Worm (Caenorhabditis elegans): ENCODE results near the gene Y62H9A.10.

Gene Y62H9A.10

DNA sequence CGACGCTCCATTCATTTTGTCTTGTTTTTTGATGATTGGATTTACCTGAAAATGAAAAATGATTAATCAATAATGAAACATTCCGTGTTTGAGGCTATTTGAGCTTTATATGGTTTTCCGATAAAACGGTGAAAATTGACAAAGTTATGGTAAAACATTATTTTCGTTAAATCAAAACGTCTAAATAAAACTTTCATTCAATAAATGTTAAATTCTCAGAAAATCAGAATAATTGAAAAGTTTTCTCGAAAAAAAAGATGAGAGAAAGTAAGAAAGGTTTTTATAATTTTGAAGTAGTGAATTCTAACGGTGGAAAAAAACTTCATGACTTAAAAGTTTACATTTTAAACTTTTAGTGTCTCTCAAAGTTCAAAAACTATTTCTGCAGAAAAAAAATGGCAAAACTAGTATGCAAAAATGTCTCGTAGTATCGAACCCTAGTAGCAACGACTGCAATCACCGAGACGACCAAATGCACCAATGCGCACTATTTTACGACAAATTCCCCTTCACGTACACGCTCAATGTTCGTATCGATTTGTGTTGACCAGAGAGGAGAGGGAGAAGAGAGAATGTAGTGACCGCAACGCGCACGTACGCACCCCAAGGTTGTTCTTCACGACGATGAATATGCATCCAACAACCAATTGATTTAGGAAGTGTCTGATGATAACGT, 44.4 kb upstream of the Y62H9A.10 start, which contains the start of gene nfya-1 (continued):
- TF ChIP-seq tbx-2 (tag; optimal IDR thresholded peaks at IDR 0.05) = peak; percentile 9
- TF ChIP-seq lsy-2 (tag; optimal IDR thresholded peaks at IDR 0.05) = peak; percentile 33 to 68
- TF ChIP-seq Y116A8C.19 (tag; optimal IDR thresholded peaks at IDR 0.05; ENCODE audit: borderline replicate concordance) = no peak
- peak; percentile 5 for TF ChIP-seq ceh-8 (GFP tag; optimal IDR thresholded peaks at IDR 0.05)
- TF ChIP-seq elt-2 (tag; optimal IDR thresholded peaks at IDR 0.05) = no peak
- TF ChIP-seq snu-23 (GFP tag; optimal IDR thresholded peaks at IDR 0.05) = peak; percentile 73
- peak; percentile 75 for TF ChIP-seq lin-14 (GFP tag; optimal IDR thresholded peaks at IDR 0.05)
- TF ChIP-seq skn-1 (tag; optimal IDR thresholded peaks at IDR 0.05) = no peak
- TF ChIP-seq nhr-77 (tag; optimal IDR thresholded peaks at IDR 0.05) = peak; percentile 2
- no peak for TF ChIP-seq grh-1 (GFP tag; IDR thresholded peaks at IDR 0.05)
- TF ChIP-seq lin-13 (GFP tag; optimal IDR thresholded peaks at IDR 0.05) = no peak
- TF ChIP-seq mdl-1 (tag; optimal IDR thresholded peaks at IDR 0.05) = peak in 1 of 2 experiments; percentile 35
- TF ChIP-seq swsn-7 (tag; optimal IDR thresholded peaks at IDR 0.05) = peak; percentile 43
- peak; percentile 73 for TF ChIP-seq blmp-1 (tag; optimal IDR thresholded peaks at IDR 0.05)
- TF ChIP-seq lin-35 (GFP tag; optimal IDR thresholded peaks at IDR 0.05) = peak; percentile 45 to 77
- TF ChIP-seq C16A3.4 (tag; optimal IDR thresholded peaks at IDR 0.05) = peak; percentile 47
- TF ChIP-seq nhr-85 (tag) = no peak

ce11 chrX:11941951-11942350, 39.4 kb upstream of the Y62H9A.10 start, which contains the start of gene F55G7.3:
F55G7.3 (minus strand) TSS chrX:11942051.
- TF ChIP-seq pax-3 (tag; optimal IDR thresholded peaks at IDR 0.05) = no peak
- TF ChIP-seq nhr-237 (tag; optimal IDR thresholded peaks at IDR 0.05) = no peak
- TF ChIP-seq tbx-2 (tag; optimal IDR thresholded peaks at IDR 0.05) = no peak
- TF ChIP-seq C34B4.2 (tag; optimal IDR thresholded peaks at IDR 0.05) = no peak
- no peak for TF ChIP-seq ets-5 (GFP tag; IDR thresholded peaks at IDR 0.05)
- no peak for TF ChIP-seq unc-86 (tag; optimal IDR thresholded peaks at IDR 0.05)
- no peak for TF ChIP-seq C16A3.4 (tag; optimal IDR thresholded peaks at IDR 0.05)
- no peak for TF ChIP-seq sptf-1 (tag; optimal IDR thresholded peaks at IDR 0.05)
- no peak for TF ChIP-seq unc-30 (tag; optimal IDR thresholded peaks at IDR 0.05)
- TF ChIP-seq lsy-2 (tag; optimal IDR thresholded peaks at IDR 0.05) = no peak
- no peak for TF ChIP-seq aha-1 (tag; optimal IDR thresholded peaks at IDR 0.05)
- TF ChIP-seq lin-13 (GFP tag; optimal IDR thresholded peaks at IDR 0.05) = no peak
- TF ChIP-seq ceh-90 (tag; optimal IDR thresholded peaks at IDR 0.05) = no peak

DNA sequence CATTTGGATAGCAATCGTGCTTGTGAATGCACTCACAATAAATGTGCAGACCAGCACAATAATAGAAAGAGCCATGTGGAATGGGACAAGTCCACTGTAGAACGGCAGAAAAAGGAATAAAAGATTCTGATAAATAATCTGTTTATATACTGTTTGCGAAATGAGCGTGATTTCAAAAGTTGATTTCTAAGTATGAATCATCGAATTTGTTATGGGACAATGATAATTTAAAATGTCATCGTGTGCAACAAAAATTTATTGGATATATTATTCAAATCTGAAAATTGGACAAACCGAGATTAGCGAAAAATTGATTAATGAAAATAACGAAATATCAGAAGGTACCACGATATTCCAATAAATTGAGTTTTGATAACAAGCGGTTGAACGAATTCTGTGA, 36.3 kb upstream of the Y62H9A.10 start, which contains the start of gene F55G7.5:
TSS of gene F55G7.5 (minus strand) at position 101 of the 400 bp plus-strand sequence.
- TF ChIP-seq C34B4.2 (tag; optimal IDR thresholded peaks at IDR 0.05) (no peak), ztf-11 (tag; optimal IDR thresholded peaks at IDR 0.05) (no peak)

DNA sequence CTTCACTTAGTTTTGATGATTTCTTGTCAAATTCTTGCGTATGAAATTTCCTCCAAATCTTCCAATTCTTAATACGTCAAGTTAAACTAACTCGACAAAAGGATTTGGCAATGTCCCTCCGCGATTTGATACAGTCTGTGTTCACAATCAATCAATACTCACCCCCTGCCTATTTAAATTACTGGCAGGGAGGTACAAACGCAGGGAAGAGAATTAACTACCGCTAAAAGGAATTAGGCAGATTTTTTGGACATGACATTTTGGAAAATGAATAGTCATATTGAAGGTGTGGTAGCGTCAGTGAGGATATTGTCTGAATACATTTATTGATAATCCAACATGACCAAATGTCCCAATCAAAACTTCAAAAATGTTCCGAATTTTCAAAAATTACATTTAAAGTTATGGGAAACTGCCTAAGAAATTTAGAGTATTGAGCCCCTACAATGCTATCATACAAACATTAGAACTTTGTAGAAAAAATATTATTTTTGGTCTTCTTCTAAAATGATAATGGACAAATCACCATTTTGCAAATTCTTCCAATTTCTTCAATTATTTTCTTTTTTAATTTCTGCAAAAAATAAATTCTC, 34.9 kb upstream of the Y62H9A.10 start:
- TF ChIP-seq mab-9 (GFP tag; IDR thresholded peaks at IDR 0.05) = peak; percentile 92
- peak; percentile 100 for TF ChIP-seq jun-1 (tag; optimal IDR thresholded peaks at IDR 0.05)
- peak; percentile 91 for TF ChIP-seq C04F5.9 (tag; optimal IDR thresholded peaks at IDR 0.05)
- TF ChIP-seq unc-86 (tag; optimal IDR thresholded peaks at IDR 0.05) = peak; percentile 95
- TF ChIP-seq dpl-1 (GFP tag; optimal IDR thresholded peaks at IDR 0.05) = peak; percentile 51 to 66 (median 58)
- peak; percentile 96 for TF ChIP-seq egl-13 (tag; optimal IDR thresholded peaks at IDR 0.05)
- peak; percentile 85 to 89 for TF ChIP-seq efl-1 (optimal IDR thresholded peaks at IDR 0.05)
- TF ChIP-seq efl-1 (GFP tag; optimal IDR thresholded peaks at IDR 0.05 in 1 of 2) = peak; percentile 48 to 97
- TF ChIP-seq nhr-11 (tag; optimal IDR thresholded peaks at IDR 0.05) = peak; percentile 99
- peak; percentile 99 for TF ChIP-seq fos-1 (tag; optimal IDR thresholded peaks at IDR 0.05)
- peak; percentile 99 for TF ChIP-seq ceh-8 (GFP tag; optimal IDR thresholded peaks at IDR 0.05)
- TF ChIP-seq F16B12.6 (tag; optimal IDR thresholded peaks at IDR 0.05) = peak; percentile 66
- peak; percentile 87 for TF ChIP-seq snpc-4 (tag; optimal IDR thresholded peaks at IDR 0.05)
- TF ChIP-seq nhr-12 (tag; optimal IDR thresholded peaks at IDR 0.05) = peak; percentile 81
- peak; percentile 98 for TF ChIP-seq swsn-7 (tag; optimal IDR thresholded peaks at IDR 0.05)
- peak; percentile 99 for TF ChIP-seq nhr-90 (tag; optimal IDR thresholded peaks at IDR 0.05; ENCODE audit: poor library complexity)
- peak; percentile 97 for TF ChIP-seq nhr-85 (tag)
- TF ChIP-seq sptf-1 (tag; optimal IDR thresholded peaks at IDR 0.05) = no peak
- TF ChIP-seq skn-1 (tag; optimal IDR thresholded peaks at IDR 0.05) = peak; percentile 99
- peak; percentile 76 for TF ChIP-seq unc-98 (GFP tag; IDR thresholded peaks at IDR 0.05)
- TF ChIP-seq mep-1 (tag; optimal IDR thresholded peaks at IDR 0.05) = peak; percentile 100
- TF ChIP-seq lin-14 (GFP tag; optimal IDR thresholded peaks at IDR 0.05) = peak; percentile 96
- peak; percentile 98 for TF ChIP-seq lin-39 (tag; optimal IDR thresholded peaks at IDR 0.05)
- TF ChIP-seq ztf-4 (tag; optimal IDR thresholded peaks at IDR 0.05) = peak; percentile 99
- TF ChIP-seq lsy-2 (tag; optimal IDR thresholded peaks at IDR 0.05) = peak; percentile 94
- peak; percentile 92 for TF ChIP-seq pax-3 (tag; optimal IDR thresholded peaks at IDR 0.05)
- peak; percentile 98 for TF ChIP-seq nhr-71 (tag; optimal IDR thresholded peaks at IDR 0.05)

Measured in whole organism, L1 larva.